Worm (Caenorhabditis elegans) whole organism, dauer: ENCODE data around the gene Y81G3A.1.
"Not testable (repeated sequence)": the region's sequence is repeated elsewhere in the genome, so short reads cannot be mapped to it uniquely, and the experiment has no call there.

Experiments
- unc-62 ChIP-seq: sonication (generic microtip); optimal IDR thresholded peaks from 2 replicates; lab custom pipeline; 2017; ENCODE audit warnings: missing biosample characterization, missing genetic modification reagents, missing genetic modification characterization

Y81G3A.1 gene

DNA sequence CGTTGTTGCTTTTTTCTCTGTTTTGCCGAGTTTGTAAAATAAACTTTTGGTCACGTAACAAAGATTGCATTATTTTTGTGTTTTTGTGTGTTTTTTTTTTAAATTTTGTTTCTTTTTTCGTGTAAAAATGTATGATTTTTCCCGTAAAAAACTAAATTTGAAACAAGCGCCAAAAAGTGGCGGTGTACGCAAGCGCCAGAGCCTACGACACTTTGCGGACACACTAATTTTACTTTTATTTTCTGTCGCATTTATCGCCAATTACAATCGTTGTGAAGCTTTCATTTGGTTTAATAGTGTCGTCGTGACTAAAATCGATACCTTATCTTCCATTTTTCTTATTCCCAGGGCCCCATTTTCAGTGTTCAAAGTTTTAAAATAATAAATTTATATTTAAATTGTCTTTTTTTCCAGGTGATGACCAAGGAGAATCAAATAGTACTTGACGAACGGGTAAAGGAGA is at the start of gene Y81G3A.1, which contains the start of gene gcn-2:
Y81G3A.1 (minus strand) TSS at position 175 of the 463 bp plus-strand sequence.
gcn-2 (plus strand) TSS at position 413 of the 463 bp plus-strand sequence.
- no peak for TF ChIP-seq unc-62 (GFP tag; lab: Kevin White, UChicago)

DNA sequence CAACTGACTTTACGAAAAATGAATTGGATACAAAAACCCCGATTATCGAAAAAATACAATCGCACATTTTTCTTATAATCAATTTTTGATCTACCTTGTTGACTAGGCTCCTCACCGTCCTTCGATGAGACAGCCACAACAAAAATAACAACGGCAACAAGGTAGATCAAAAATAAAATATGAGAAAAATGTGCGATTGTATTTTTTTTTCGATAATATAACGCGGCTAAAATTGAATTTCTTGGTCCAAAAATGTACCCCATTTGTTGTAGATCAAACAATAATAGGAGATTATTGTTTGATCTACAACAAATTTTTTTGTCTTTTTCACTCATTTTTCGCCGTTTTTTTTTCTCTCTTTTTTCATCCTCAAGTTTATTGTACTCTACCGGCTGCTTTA is 46.9 kb upstream of the Y81G3A.1 start:
- TF ChIP-seq unc-62 (GFP tag; lab: Kevin White, UChicago): no peak

ce11 chrII:13129602-13130001 is 45.9 kb upstream of the Y81G3A.1 start, which contains the start of gene F29C12.6:
Gene F29C12.6, plus strand, starts transcription at chrII:13129902.
- no peak for TF ChIP-seq unc-62 (GFP tag; lab: Kevin White, UChicago)

DNA sequence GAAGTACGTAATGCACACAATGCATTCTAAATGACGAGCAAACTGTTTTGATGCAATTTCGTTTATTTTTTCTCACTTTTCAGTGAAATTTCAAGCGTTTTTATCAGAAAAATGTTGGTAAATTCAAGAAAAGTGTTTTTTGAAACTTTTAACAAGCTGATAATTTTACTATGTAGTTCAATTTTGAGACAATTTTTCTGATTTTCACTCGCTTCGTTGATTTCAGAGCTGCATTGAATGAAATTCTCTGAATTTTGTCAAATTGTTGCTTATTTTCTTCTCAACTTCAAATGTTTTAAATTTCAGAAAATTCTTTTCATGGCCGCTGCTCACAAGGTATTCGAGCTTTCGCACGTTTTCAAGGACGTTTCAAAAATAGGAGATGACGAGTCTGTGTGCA is 39.0 kb upstream of the Y81G3A.1 start, which contains the start of gene bath-45:
bath-45 (plus strand) TSS at position 301 of the 400 bp plus-strand sequence.
- TF ChIP-seq unc-62 (GFP tag; lab: Kevin White, UChicago): no peak

DNA sequence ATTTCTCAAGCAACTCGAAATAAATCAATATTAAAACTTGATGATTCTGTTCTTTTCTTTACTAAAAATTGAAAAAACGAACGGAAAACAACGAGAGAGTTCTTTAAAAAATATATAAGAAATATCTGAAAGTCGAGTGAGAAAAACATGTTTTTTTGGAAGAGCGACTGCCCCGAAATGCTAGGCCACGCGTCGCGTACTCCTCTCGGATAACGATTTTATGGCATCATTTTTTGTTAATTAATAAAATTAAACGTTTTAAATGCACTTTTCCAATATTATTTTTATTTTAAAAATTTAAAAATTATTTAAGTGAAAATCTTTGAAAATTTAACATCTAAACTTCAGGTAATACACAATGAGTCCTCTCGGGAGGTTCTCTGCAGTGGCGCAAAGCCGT is 33.4 kb upstream of the Y81G3A.1 start, which contains the start of gene gfm-1:
gfm-1 (plus strand) TSS at position 349 of the 400 bp plus-strand sequence.
- TF ChIP-seq unc-62 (GFP tag; lab: Kevin White, UChicago): no peak

- TF ChIP-seq unc-62 (GFP tag; lab: Kevin White, UChicago): no peak
These were observed 33.0 kb upstream of the Y81G3A.1 start, which contains the start of gene rict-1 for ce11 chrII:13116710-13117109. Gene rict-1, minus strand, starts transcription at chrII:13116810.

DNA sequence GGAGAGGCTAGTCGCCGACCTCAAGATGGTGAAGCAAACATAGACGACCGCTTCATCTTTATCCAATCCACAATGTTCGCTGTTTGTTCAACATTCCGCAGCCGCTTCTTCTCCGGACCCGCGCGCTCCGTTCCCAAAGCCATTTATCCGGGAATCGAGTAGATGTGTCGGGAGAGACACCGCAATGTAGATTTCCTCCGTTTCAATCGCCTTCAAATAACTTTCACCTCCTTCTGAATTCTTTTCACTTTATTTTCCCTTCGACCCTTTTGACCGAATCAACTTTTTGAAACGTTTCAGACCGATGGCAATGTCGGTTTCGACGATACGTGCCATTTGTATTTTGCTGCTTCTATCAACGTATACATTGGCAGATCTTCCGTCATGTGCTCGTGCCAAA is 24.0 kb upstream of the Y81G3A.1 start, which contains the start of gene pqn-32:
pqn-32 (plus strand) TSS at position 301 of the 400 bp plus-strand sequence.
- no peak for TF ChIP-seq unc-62 (GFP tag; lab: Kevin White, UChicago)

DNA sequence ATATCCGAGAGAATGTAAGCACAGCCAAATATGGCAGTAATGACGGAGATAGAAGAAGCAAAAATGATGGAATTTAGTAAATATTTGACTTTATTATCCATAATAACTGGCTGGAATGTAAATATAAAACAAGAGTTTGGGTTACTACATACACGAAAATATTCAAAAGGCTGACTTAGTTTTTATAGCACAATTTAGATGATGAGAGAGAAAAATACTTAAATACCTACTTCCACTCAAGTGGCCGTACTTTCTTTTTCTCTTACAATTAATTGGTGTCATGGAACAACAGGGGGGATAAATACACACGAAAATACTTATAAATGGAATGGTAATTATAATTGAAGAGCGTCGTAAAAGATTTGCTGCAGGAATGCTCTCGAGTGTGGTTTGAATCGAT is 14.4 kb upstream of the Y81G3A.1 start, which contains the start of gene col-86:
col-86 (minus strand) TSS at position 101 of the 400 bp plus-strand sequence.
- no peak for TF ChIP-seq unc-62 (GFP tag; lab: Kevin White, UChicago)

DNA sequence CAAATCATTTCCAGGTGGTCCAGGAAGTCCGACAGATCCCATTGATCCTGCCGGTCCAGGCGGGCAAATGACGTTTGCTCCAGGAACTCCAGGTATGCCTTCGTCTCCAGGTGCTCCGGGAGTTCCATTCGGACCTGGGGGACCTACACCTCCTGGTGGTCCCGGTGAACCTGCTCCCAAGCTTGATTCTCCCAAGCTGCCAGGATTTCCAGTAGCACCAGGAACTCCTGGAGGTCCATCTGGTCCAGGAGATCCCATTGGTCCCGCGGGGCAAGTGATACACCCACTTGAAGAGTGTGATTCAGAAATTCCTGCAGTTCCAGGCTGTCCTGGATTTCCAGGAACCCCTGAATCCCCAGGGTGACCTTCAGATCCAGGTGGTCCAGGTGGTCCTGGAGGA is 12.6 kb upstream of the Y81G3A.1 start:
- no peak for TF ChIP-seq unc-62 (GFP tag; lab: Kevin White, UChicago)

- no peak for TF ChIP-seq unc-62 (GFP tag; lab: Kevin White, UChicago)
These were observed 8.1 kb upstream of the Y81G3A.1 start for ce11 chrII:13091857-13092256.

ce11 chrII:13091123-13091522 is 7.4 kb upstream of the Y81G3A.1 start, which contains the start of gene Y81G3A.4:
Gene Y81G3A.4, plus strand, starts transcription at chrII:13091423.
- no peak for TF ChIP-seq unc-62 (GFP tag; lab: Kevin White, UChicago)

DNA sequence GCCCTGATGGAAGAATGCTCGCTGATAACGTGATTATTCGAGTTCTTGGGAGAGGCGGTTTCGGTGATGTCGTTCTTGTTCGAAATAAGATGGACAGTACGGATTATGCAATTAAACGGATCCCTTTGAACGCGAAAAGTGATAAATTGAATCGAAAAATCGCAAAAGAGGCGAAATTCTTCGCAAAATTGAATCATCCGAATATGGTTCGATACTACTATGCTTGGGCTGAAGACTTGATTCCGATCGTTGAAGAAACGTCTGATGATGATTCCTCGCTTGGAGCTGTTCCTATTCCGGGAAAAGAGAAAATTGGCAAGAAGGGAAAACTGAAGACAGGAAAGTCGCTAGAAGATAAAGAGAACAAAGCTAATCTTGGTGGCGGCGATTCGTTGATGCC is 2.2 kb upstream of the Y81G3A.1 start:
- no peak for TF ChIP-seq unc-62 (GFP tag; lab: Kevin White, UChicago)

DNA sequence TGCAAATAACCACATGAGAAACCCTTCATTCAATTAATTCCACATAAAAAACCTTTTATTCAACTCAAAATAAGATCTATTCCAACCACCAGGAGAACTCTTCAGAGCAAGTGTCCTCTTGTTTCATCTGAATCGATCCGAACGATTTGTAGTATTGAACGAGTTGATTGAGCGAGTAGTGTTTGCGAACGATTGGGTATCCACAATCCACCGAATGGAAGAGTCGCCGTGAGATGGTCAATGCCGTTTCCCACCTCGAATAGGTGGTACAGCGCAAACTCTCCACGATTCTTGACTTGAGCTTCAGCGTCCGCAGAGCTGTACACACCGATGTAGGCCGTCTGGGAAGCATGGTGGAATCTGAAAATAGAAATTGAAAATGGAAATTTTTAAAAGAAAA is 1.3 kb downstream of the Y81G3A.1 start, which contains the start of gene Y81G3A.6:
Y81G3A.6 (minus strand) TSS at position 101 of the 400 bp plus-strand sequence.
- TF ChIP-seq unc-62 (GFP tag; lab: Kevin White, UChicago): not testable (repeated sequence)

DNA sequence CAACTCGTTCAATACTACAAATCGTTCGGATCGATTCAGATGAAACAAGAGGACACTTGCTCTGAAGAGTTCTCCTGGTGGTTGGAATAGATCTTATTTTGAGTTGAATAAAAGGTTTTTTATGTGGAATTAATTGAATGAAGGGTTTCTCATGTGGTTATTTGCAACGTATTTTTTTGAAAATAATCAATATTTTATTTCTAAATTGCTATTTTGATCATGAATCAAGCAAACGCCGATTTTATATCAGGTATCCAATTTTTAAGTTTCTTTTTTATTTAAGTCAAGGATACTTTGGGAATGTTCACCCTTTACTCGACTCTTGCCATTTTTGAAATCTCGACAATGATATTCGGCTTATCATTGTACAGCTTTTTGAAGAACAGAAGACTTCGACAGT is 3.1 kb downstream of the Y81G3A.1 start, which contains the start of gene Y81G3A.2:
Y81G3A.2 (plus strand) TSS at position 301 of the 400 bp plus-strand sequence.
- TF ChIP-seq unc-62 (GFP tag; lab: Kevin White, UChicago): not testable (repeated sequence)

DNA sequence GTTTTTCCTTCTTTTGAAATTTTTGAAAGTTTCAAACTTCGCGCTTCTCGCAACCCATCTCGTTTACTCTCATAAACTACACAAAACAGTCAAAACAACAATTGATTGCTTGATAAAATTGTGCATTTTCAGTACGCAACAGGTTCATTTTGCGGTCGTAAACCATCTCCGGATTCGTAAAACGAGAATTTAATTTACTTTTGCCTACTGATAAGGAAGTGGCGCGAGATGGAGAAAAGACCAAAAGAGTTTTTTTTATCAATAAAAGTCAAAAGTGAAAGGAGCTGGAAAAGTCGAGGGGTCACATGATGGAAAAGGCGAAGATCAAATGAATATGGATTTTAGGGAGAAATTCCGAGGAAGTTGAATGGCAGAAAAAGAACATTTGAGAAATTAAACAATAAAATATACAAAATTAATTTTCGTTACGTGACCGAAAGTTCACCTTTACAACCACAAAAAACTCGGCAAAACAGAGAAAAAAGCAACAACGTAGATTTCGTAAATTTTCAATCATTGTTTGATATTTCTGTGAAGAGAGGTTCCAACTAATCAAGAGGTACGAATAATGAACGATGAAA is 4.8 kb downstream of the Y81G3A.1 start, which contains the start of gene F42G4.6:
F42G4.6 (plus strand) TSS at position 531 of the 581 bp plus-strand sequence.
- TF ChIP-seq unc-62 (GFP tag; lab: Kevin White, UChicago): no peak

- TF ChIP-seq unc-62 (GFP tag; lab: Kevin White, UChicago): no peak
These were observed 6.0 kb downstream of the Y81G3A.1 start for ce11 chrII:13077746-13078145.
